Fruit fly (Drosophila melanogaster): ENCODE results near the gene sta.

Gene sta

dm6 chrX:1476848-1477247, 6.4 kb downstream of the sta start, which contains the start of the genes Rab27 and mei-38:
Gene Rab27, minus strand, starts transcription at chrX:1476974.
Gene mei-38, plus strand, starts transcription at chrX:1477063.
- TF ChIP-seq Myc (optimal IDR thresholded peaks at IDR 0.05) (peak; percentile 17), h (GFP tag; optimal IDR thresholded peaks at IDR 0.05) (peak; percentile 50), HLH106 (tag; optimal IDR thresholded peaks at IDR 0.05) (no peak), CG32264 (GFP tag; optimal IDR thresholded peaks at IDR 0.05) (no peak), rgr (GFP tag; optimal IDR thresholded peaks at IDR 0.05) (peak; percentile 48), tai (GFP tag; optimal IDR thresholded peaks at IDR 0.05) (no peak), dl (GFP tag; optimal IDR thresholded peaks at IDR 0.05; ENCODE audit: insufficient read depth in 1 of 2, partially characterized antibody in 2 of 2) (no peak), Vsx2 (GFP tag; optimal IDR thresholded peaks at IDR 0.05; ENCODE audit: partially characterized antibody) (no peak), foxo (GFP tag; optimal IDR thresholded peaks at IDR 0.05) (peak in 1 of 2 experiments; percentile 39), Hnf4 (GFP tag; optimal IDR thresholded peaks at IDR 0.05) (no peak), Dfd (GFP tag; optimal IDR thresholded peaks at IDR 0.05) (no peak), Rel (GFP tag; optimal IDR thresholded peaks at IDR 0.05) (no peak), Rel (tag; optimal IDR thresholded peaks at IDR 0.05) (no peak), Abd-B (GFP tag; optimal IDR thresholded peaks at IDR 0.05) (no peak), lola (GFP tag; optimal IDR thresholded peaks at IDR 0.05) (no peak), GATAd (GFP tag; optimal IDR thresholded peaks at IDR 0.05) (no peak), psq (GFP tag; optimal IDR thresholded peaks at IDR 0.05) (peak; percentile 3), Jra (GFP tag; optimal IDR thresholded peaks at IDR 0.05) (no peak), N (GFP tag; optimal IDR thresholded peaks at IDR 0.05) (no peak), Sp1 (GFP tag; optimal IDR thresholded peaks at IDR 0.05) (no peak), pan (optimal IDR thresholded peaks at IDR 0.05) (no peak), woc (GFP tag; optimal IDR thresholded peaks at IDR 0.05) (no peak), fru (GFP tag; optimal IDR thresholded peaks at IDR 0.05) (peak; percentile 30), sage (GFP tag; optimal IDR thresholded peaks at IDR 0.05) (no peak), Hr83 (GFP tag; optimal IDR thresholded peaks at IDR 0.05; ENCODE audit: poor library complexity, severe bottlenecking) (peak; percentile 43), dsf (GFP tag; optimal IDR thresholded peaks at IDR 0.05; ENCODE audit: borderline replicate concordance) (no peak), sv (GFP tag; optimal IDR thresholded peaks at IDR 0.05) (no peak), Mio (GFP tag; optimal IDR thresholded peaks at IDR 0.05) (no peak), brk (GFP tag; optimal IDR thresholded peaks at IDR 0.05) (no peak), CG9705 (GFP tag; optimal IDR thresholded peaks at IDR 0.05) (no peak), dmrt93B (GFP tag; optimal IDR thresholded peaks at IDR 0.05) (no peak), br (GFP tag; optimal IDR thresholded peaks at IDR 0.05) (peak; percentile 42), CrebA (GFP tag; optimal IDR thresholded peaks at IDR 0.05; ENCODE audit: borderline replicate concordance) (no peak), OdsH (GFP tag; optimal IDR thresholded peaks at IDR 0.05) (no peak), Hr78 (GFP tag; optimal IDR thresholded peaks at IDR 0.05) (no peak), jim (GFP tag; optimal IDR thresholded peaks at IDR 0.05) (no peak), ey (GFP tag; optimal IDR thresholded peaks at IDR 0.05) (no peak)

- TF ChIP-seq Dif (GFP tag; optimal IDR thresholded peaks at IDR 0.05; ENCODE audit: partially characterized antibody) (no peak), Vsx2 (GFP tag; optimal IDR thresholded peaks at IDR 0.05; ENCODE audit: partially characterized antibody) (no peak), lola (GFP tag; optimal IDR thresholded peaks at IDR 0.05) (no peak), dmrt93B (GFP tag; optimal IDR thresholded peaks at IDR 0.05) (no peak), jim (GFP tag; optimal IDR thresholded peaks at IDR 0.05) (no peak), usp (GFP tag; optimal IDR thresholded peaks at IDR 0.05) (no peak), Hr78 (GFP tag; optimal IDR thresholded peaks at IDR 0.05) (no peak), HLH106 (tag; optimal IDR thresholded peaks at IDR 0.05) (no peak), Jra (GFP tag; optimal IDR thresholded peaks at IDR 0.05) (no peak), sage (GFP tag; optimal IDR thresholded peaks at IDR 0.05) (no peak), GATAd (GFP tag; optimal IDR thresholded peaks at IDR 0.05) (no peak), Abd-B (GFP tag; optimal IDR thresholded peaks at IDR 0.05) (no peak), CrebA (GFP tag; optimal IDR thresholded peaks at IDR 0.05; ENCODE audit: borderline replicate concordance) (no peak), Myc (optimal IDR thresholded peaks at IDR 0.05) (no peak), brk (GFP tag; optimal IDR thresholded peaks at IDR 0.05) (no peak), ey (GFP tag; optimal IDR thresholded peaks at IDR 0.05) (no peak), Mio (GFP tag; optimal IDR thresholded peaks at IDR 0.05) (no peak)
Observed at dm6 chrX:1476436-1476835, 6.8 kb downstream of the sta start.
